Fruit fly (Drosophila melanogaster): ENCODE results near the gene CG14315.

Gene CG14315

DNA sequence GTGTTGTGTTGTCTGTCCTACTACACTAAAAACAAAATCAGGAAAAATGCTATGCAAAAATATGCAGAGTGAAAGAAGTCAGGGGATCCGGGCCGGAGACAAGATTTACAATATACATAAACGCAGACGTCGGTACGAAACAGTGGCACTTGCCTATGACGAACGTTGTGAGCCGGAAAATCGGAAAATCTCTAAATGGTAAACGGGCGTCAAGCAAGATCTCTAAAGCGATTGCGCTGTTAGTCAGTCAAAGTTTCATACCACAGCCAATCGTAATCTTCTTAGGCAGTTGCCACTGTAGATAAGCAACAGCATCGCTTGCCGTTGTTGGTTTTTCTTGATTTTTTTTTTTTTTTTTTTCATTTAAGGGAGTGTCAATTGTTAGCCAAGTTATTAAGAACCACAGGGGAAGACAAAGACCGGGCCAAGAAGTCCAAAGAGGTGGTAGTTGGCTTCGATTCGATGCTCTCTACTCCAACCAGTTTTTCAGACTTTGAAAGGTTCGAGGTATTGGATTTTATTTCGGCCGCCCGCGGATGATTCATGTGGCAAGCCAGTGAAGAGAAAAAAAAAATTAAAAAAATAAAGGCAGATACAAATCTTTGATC, 33.4 kb upstream of the CG14315 start (continued):
- TF ChIP-seq pan (optimal IDR thresholded peaks at IDR 0.05) (no peak), pan (GFP tag; optimal IDR thresholded peaks at IDR 0.05 in 1 of 2, IDR thresholded peaks at IDR 0.05 in 1 of 2) (peak in 1 of 2 experiments; percentile 95), fd96Cb (tag; optimal IDR thresholded peaks at IDR 0.05) (peak; percentile 72), C15 (GFP tag; IDR thresholded peaks at IDR 0.05) (peak; percentile 69; the same call in 1 of the 3 replicates), HLH4C (GFP tag; IDR thresholded peaks at IDR 0.05; ENCODE audit: partially characterized antibody) (no peak), CG12659 (GFP tag; optimal IDR thresholded peaks at IDR 0.05) (peak; percentile 41), Mrtf (GFP tag; IDR thresholded peaks at IDR 0.05) (peak; percentile 91), Oli (tag; optimal IDR thresholded peaks at IDR 0.05) (peak; percentile 70), CG17912 (GFP tag; optimal IDR thresholded peaks at IDR 0.05) (no peak), chif (GFP tag; optimal IDR thresholded peaks at IDR 0.05) (peak; percentile 75 to 83), CG1529 (GFP tag; optimal IDR thresholded peaks at IDR 0.05) (peak; percentile 51), unc-4 (GFP tag; IDR thresholded peaks at IDR 0.05; ENCODE audit: partially characterized antibody) (no peak), Abd-B (GFP tag; optimal IDR thresholded peaks at IDR 0.05) (peak; percentile 73), zen (tag; optimal IDR thresholded peaks at IDR 0.05) (peak; percentile 70), CG10959 (GFP tag; IDR thresholded peaks at IDR 0.05) (peak; percentile 84), Lim3 (GFP tag; IDR thresholded peaks at IDR 0.05) (peak; percentile 28; the same call in 1 of the 2 replicates), CG14441 (GFP tag; IDR thresholded peaks at IDR 0.05) (peak; percentile 96), Opbp (GFP tag; IDR thresholded peaks at IDR 0.05; ENCODE audit: partially characterized antibody) (no peak), CG11247 (GFP tag; IDR thresholded peaks at IDR 0.05) (peak; percentile 92), ato (GFP tag; IDR thresholded peaks at IDR 0.05; ENCODE audit: partially characterized antibody) (no peak), al (GFP tag; IDR thresholded peaks at IDR 0.05) (peak; percentile 89), ab (GFP tag; optimal IDR thresholded peaks at IDR 0.05) (peak; percentile 85), hb (GFP tag; IDR thresholded peaks at IDR 0.05; ENCODE audit: partially characterized antibody) (no peak), Hr78 (GFP tag; optimal IDR thresholded peaks at IDR 0.05) (no peak), br (optimal IDR thresholded peaks at IDR 0.05) (no peak), otp (GFP tag; IDR thresholded peaks at IDR 0.05) (peak; percentile 89), bowl (GFP tag; IDR thresholded peaks at IDR 0.05) (peak; percentile 78), amos (GFP tag; IDR thresholded peaks at IDR 0.05; ENCODE audit: partially characterized antibody) (no peak), CG2678 (tag; optimal IDR thresholded peaks at IDR 0.05) (peak; percentile 83), Optix (GFP tag; IDR thresholded peaks at IDR 0.05) (peak; percentile 89), CG7556 (GFP tag; optimal IDR thresholded peaks at IDR 0.05) (no peak), CG6765 (GFP tag; optimal IDR thresholded peaks at IDR 0.05) (peak; percentile 27), CG18476 (GFP tag; optimal IDR thresholded peaks at IDR 0.05) (peak; percentile 40), CG2712 (tag; optimal IDR thresholded peaks at IDR 0.05) (peak; percentile 93), lmd (GFP tag; IDR thresholded peaks at IDR 0.05) (peak; percentile 95), tio (GFP tag; optimal IDR thresholded peaks at IDR 0.05) (peak; percentile 45), CG34376 (GFP tag; optimal IDR thresholded peaks at IDR 0.05) (no peak), ttk (GFP tag; IDR thresholded peaks at IDR 0.05) (peak; percentile 95), Nf-YA (GFP tag; IDR thresholded peaks at IDR 0.05) (peak; percentile 78), CG34422 (GFP tag; IDR thresholded peaks at IDR 0.05) (peak; percentile 93), CG6854 (GFP tag; optimal IDR thresholded peaks at IDR 0.05) (no peak), Side (GFP tag; optimal IDR thresholded peaks at IDR 0.05) (peak; percentile 75), Lhr (GFP tag; optimal IDR thresholded peaks at IDR 0.05) (peak; percentile 12), esg (GFP tag; conservative IDR thresholded peaks at IDR 0.05) (peak; percentile 84), aop (GFP tag; IDR thresholded peaks at IDR 0.05) (peak; percentile 68; the same call in 1 of the 2 replicates), lov (optimal IDR thresholded peaks at IDR 0.05) (no peak), lov (GFP tag; IDR thresholded peaks at IDR 0.05) (peak; percentile 97), CG11456 (GFP tag; IDR thresholded peaks at IDR 0.05) (peak; percentile 96), CG13624 (GFP tag; optimal IDR thresholded peaks at IDR 0.05) (peak; percentile 95), CG7928 (GFP tag; optimal IDR thresholded peaks at IDR 0.05) (peak; percentile 36)

Measured in whole organism, embryonic.